Fruit fly (Drosophila melanogaster) whole organism, embryonic: ENCODE measurements around the gene Cln7.

ENCODE experiments used
- Atf6 ChIP-seq: fragments of 200-800 bp; sonication (Bioruptor generic); IDR thresholded peaks from 2 replicates; pipeline ENCODE4 v1.3.6; 2022; ENCODE audit warnings: missing biosample characterization, missing genetic modification characterization
- CG8478 ChIP-seq: fragments of >200 bp; optimal IDR thresholded peaks from 2 replicates; lab custom pipeline; 2018
- CG9876 ChIP-seq: fragments of 200-800 bp; sonication (Bioruptor generic); optimal IDR thresholded peaks from 2 replicates; lab custom pipeline; 2016; ENCODE audit warnings: missing biosample characterization, missing genetic modification characterization
- Six4 ChIP-seq: fragments of 200-800 bp; sonication (Bioruptor generic); optimal IDR thresholded peaks from 2 replicates; lab custom pipeline; 2016; ENCODE audit warnings: missing biosample characterization, missing genetic modification characterization
- TFAM ChIP-seq: fragments of 200-800 bp; sonication (Bioruptor generic); optimal IDR thresholded peaks from 2 replicates; lab custom pipeline; 2017; ENCODE audit warnings: missing biosample characterization, missing genetic modification characterization, inconsistent platforms
- ac ChIP-seq: fragments of 200-800 bp; sonication (Bioruptor generic); optimal IDR thresholded peaks from 3 replicates; lab custom pipeline; 2017; ENCODE audit warnings: missing biosample characterization, mild to moderate bottlenecking, missing genetic modification characterization
- ara ChIP-seq: fragments of 200-800 bp; sonication (Bioruptor generic); IDR thresholded peaks from 2 replicates; pipeline ENCODE4 v1.3.6; 2022; ENCODE audit warnings: missing biosample characterization, missing genetic modification characterization
- ash1 ChIP-seq: fragments of 200-800 bp; sonication (Bioruptor generic); optimal IDR thresholded peaks from 2 replicates; lab custom pipeline; 2018; ENCODE audit warnings: missing biosample characterization, mild to moderate bottlenecking, missing genetic modification characterization
- ci ChIP-seq: fragments of 200-800 bp; sonication (Bioruptor generic); IDR thresholded peaks from 3 replicates; pipeline ENCODE4 v1.3.6; 2022; ENCODE audit warnings: missing biosample characterization, missing genetic modification characterization
- hbn ChIP-seq: fragments of 200-800 bp; sonication (Bioruptor generic); IDR thresholded peaks from 2 replicates; pipeline ENCODE4 v1.3.6; 2022; ENCODE audit warnings: missing biosample characterization, missing genetic modification characterization; ENCODE audit not compliant: partially characterized antibody
- odd ChIP-seq: fragments of 200-800 bp; sonication (Bioruptor generic); optimal IDR thresholded peaks from 2 replicates; lab custom pipeline; 2017; ENCODE audit warnings: missing biosample characterization, mild to moderate bottlenecking, missing genetic modification characterization
- psq ChIP-seq: fragments of 200-800 bp; sonication (Bioruptor generic); optimal IDR thresholded peaks from 2 replicates; lab custom pipeline; 2017; ENCODE audit warnings: missing biosample characterization, missing genetic modification characterization
- slou ChIP-seq: fragments of 200-800 bp; sonication (Bioruptor generic); optimal IDR thresholded peaks from 3 replicates; lab custom pipeline; 2016; ENCODE audit warnings: missing biosample characterization, missing genetic modification characterization
- sna ChIP-seq: fragments of 200-800 bp; sonication (Bioruptor generic); IDR thresholded peaks from 2 replicates; pipeline ENCODE4 v1.3.6; 2022; ENCODE audit warnings: missing biosample characterization, missing genetic modification characterization; ENCODE audit not compliant: partially characterized antibody

- TF ChIP-seq ci (no peak), sna (GFP tag; lab: Robert Waterston, UW) (no peak), slou (GFP tag; lab: Kevin White, UChicago) (no peak), Atf6 (GFP tag; lab: Robert Waterston, UW) (no peak), hbn (no peak), odd (no peak), ash1 (no peak), ara (GFP tag; lab: Robert Waterston, UW) (no peak), CG8478 (lab: Kevin White, UChicago) (no peak), ac (GFP tag; lab: Kevin White, UChicago) (no peak), CG9876 (GFP tag; lab: Kevin White, UChicago) (no peak), psq (GFP tag; lab: Kevin White, UChicago) (no peak), Six4 (GFP tag; lab: Kevin White, UChicago) (no peak), TFAM (GFP tag; lab: Kevin White, UChicago) (no peak)
These were observed 4.3 kb upstream of the Cln7 start for dm6 chr3L:7349311-7349710.
